Fruit fly (Drosophila melanogaster) whole organism, embryonic: ENCODE data around the gene euc.

Source experiments
- ATbp ChIP-seq: fragments of 200-800 bp; sonication (Bioruptor generic); optimal IDR thresholded peaks from 2 replicates; lab custom pipeline; 2017; ENCODE audit warnings: missing biosample characterization, mild to moderate bottlenecking, missing genetic modification characterization, missing genetic modification reagents
- Ada2b ChIP-seq: fragments of 200-800 bp; sonication (Bioruptor generic); IDR thresholded peaks from 2 replicates; pipeline ENCODE4 v1.3.6; 2022; ENCODE audit warnings: missing biosample characterization, missing genetic modification characterization
- Bteb2 ChIP-seq: fragments of 200-800 bp; sonication (Bioruptor generic); optimal IDR thresholded peaks from 2 replicates; lab custom pipeline; 2016; ENCODE audit warnings: missing biosample characterization, missing genetic modification characterization
- CG10959 ChIP-seq: fragments of 200-800 bp; sonication (Bioruptor generic); IDR thresholded peaks from 2 replicates; pipeline ENCODE4 v1.3.6; 2022; ENCODE audit warnings: missing biosample characterization, missing genetic modification characterization
- CG11456 ChIP-seq: fragments of 200-800 bp; sonication (Bioruptor generic); IDR thresholded peaks from 3 replicates; pipeline ENCODE4 v1.3.6; 2022; ENCODE audit warnings: missing biosample characterization, missing genetic modification characterization
- CG1233 ChIP-seq: fragments of 200-800 bp; sonication (Bioruptor generic); optimal IDR thresholded peaks from 4 replicates; lab custom pipeline; 2018; ENCODE audit warnings: missing biosample characterization, mild to moderate bottlenecking, missing genetic modification characterization
- CG12942 ChIP-seq: fragments of 200-800 bp; sonication (Bioruptor generic); optimal IDR thresholded peaks from 3 replicates; lab custom pipeline; 2016; ENCODE audit warnings: missing biosample characterization, missing genetic modification characterization
- CG13424 ChIP-seq: fragments of 200-800 bp; sonication (Bioruptor generic); optimal IDR thresholded peaks from 2 replicates; lab custom pipeline; 2019; ENCODE audit warnings: missing biosample characterization, mild to moderate bottlenecking, missing genetic modification characterization, moderate library complexity
- CG1603 ChIP-seq: fragments of 200-800 bp; sonication (Bioruptor generic); optimal IDR thresholded peaks from 2 replicates; lab custom pipeline; 2019; ENCODE audit warnings: missing biosample characterization, mild to moderate bottlenecking, missing genetic modification characterization, moderate library complexity
- CG17328 ChIP-seq: fragments of 200-800 bp; sonication (Bioruptor generic); IDR thresholded peaks from 2 replicates; pipeline ENCODE4 v1.3.6; 2022; ENCODE audit warnings: missing biosample characterization, missing genetic modification characterization
- CG17359 ChIP-seq: fragments of 200-800 bp; sonication (Bioruptor generic); optimal IDR thresholded peaks from 3 replicates; lab custom pipeline; 2018; ENCODE audit warnings: missing biosample characterization, mild to moderate bottlenecking, missing genetic modification characterization, moderate library complexity
- CG17612 ChIP-seq: fragments of 200-800 bp; sonication (Bioruptor generic); IDR thresholded peaks from 2 replicates; pipeline ENCODE4 v1.3.6; 2022; ENCODE audit warnings: missing biosample characterization, missing genetic modification characterization
- CG2116 ChIP-seq: fragments of 200-800 bp; sonication (Bioruptor generic); optimal IDR thresholded peaks from 3 replicates; lab custom pipeline; 2018; ENCODE audit warnings: missing biosample characterization, mild to moderate bottlenecking, missing genetic modification characterization
- CG2712 ChIP-seq: fragments of 200-800 bp; optimal IDR thresholded peaks from 3 replicates; lab custom pipeline; 2019; ENCODE audit warnings: missing biosample characterization, mild to moderate bottlenecking, missing genetic modification characterization, moderate library complexity
- CG2875 ChIP-seq: fragments of 200-800 bp; sonication (Bioruptor generic); optimal IDR thresholded peaks from 2 replicates; lab custom pipeline; 2017; ENCODE audit warnings: missing biosample characterization, mild to moderate bottlenecking, missing genetic modification characterization, missing genetic modification reagents
- CG30020 ChIP-seq: fragments of 200-800 bp; optimal IDR thresholded peaks from 2 replicates; lab custom pipeline; 2019; ENCODE audit warnings: missing biosample characterization, mild to moderate bottlenecking, missing genetic modification characterization, moderate library complexity
- CG31365 ChIP-seq: fragments of 200-800 bp; sonication (Bioruptor generic); optimal IDR thresholded peaks from 2 replicates; lab custom pipeline; 2018; ENCODE audit warnings: missing biosample characterization, mild to moderate bottlenecking, missing genetic modification characterization
- CG32772 ChIP-seq: fragments of 200-800 bp; sonication (Bioruptor generic); IDR thresholded peaks from 2 replicates; pipeline ENCODE4 v1.3.6; 2022; ENCODE audit warnings: missing biosample characterization, missing genetic modification characterization
- CG34422 ChIP-seq: fragments of 200-800 bp; sonication (Bioruptor generic); IDR thresholded peaks from 3 replicates; pipeline ENCODE4 v1.3.6; 2022; ENCODE audit warnings: missing biosample characterization, missing genetic modification characterization
- CG4360 ChIP-seq: fragments of 200-800 bp; sonication (Bioruptor generic); IDR thresholded peaks from 2 replicates; pipeline ENCODE4 v1.3.6; 2022; ENCODE audit warnings: missing biosample characterization, missing genetic modification characterization
- CG4404 ChIP-seq: fragments of 200-800 bp; sonication (Bioruptor generic); IDR thresholded peaks from 2 replicates; pipeline ENCODE4 v1.3.6; 2022; ENCODE audit warnings: missing biosample characterization, missing genetic modification characterization
- CG6854 ChIP-seq: fragments of 200-800 bp; sonication (Bioruptor generic); optimal IDR thresholded peaks from 3 replicates; lab custom pipeline; 2017; ENCODE audit warnings: missing biosample characterization, mild to moderate bottlenecking, missing genetic modification characterization
- CG8089 ChIP-seq: fragments of 200-800 bp; sonication (Bioruptor generic); optimal IDR thresholded peaks from 3 replicates; lab custom pipeline; 2016; ENCODE audit warnings: missing biosample characterization, missing genetic modification characterization
- CG8359 ChIP-seq: fragments of 200-800 bp; sonication (Bioruptor generic); optimal IDR thresholded peaks from 2 replicates; lab custom pipeline; 2017; ENCODE audit warnings: missing biosample characterization, mild to moderate bottlenecking, missing genetic modification characterization, borderline replicate concordance
- CG9817 ChIP-seq: fragments of 200-800 bp; sonication (Bioruptor generic); optimal IDR thresholded peaks from 2 replicates; lab custom pipeline; 2018; ENCODE audit warnings: missing biosample characterization, mild to moderate bottlenecking, missing genetic modification characterization, moderate library complexity
- Dek ChIP-seq: fragments of 200-800 bp; sonication (Bioruptor generic); optimal IDR thresholded peaks from 3 replicates; lab custom pipeline; 2019; ENCODE audit warnings: missing biosample characterization, mild to moderate bottlenecking, missing genetic modification characterization, moderate library complexity
- Dip2 ChIP-seq: fragments of 200-800 bp; sonication (Bioruptor generic); IDR thresholded peaks from 2 replicates; pipeline ENCODE4 v1.3.6; 2022; ENCODE audit warnings: missing biosample characterization, missing genetic modification characterization
- Gsc ChIP-seq: fragments of 200-800 bp; sonication (Bioruptor generic); IDR thresholded peaks from 2 replicates; pipeline ENCODE4 v1.3.6; 2022; ENCODE audit warnings: missing biosample characterization, missing genetic modification characterization
- Hsf ChIP-seq: fragments of 200-800 bp; sonication (Bioruptor generic); optimal IDR thresholded peaks from 3 replicates; lab custom pipeline; 2016; ENCODE audit warnings: missing biosample characterization, missing genetic modification characterization
- Lhr ChIP-seq: fragments of 200-800 bp; sonication (Bioruptor generic); optimal IDR thresholded peaks from 3 replicates; lab custom pipeline; 2017; ENCODE audit warnings: mild to moderate bottlenecking, missing biosample characterization, missing genetic modification reagents, missing genetic modification characterization
- Mad ChIP-seq: fragments of 200-800 bp; sonication (Bioruptor generic); optimal IDR thresholded peaks from 2 replicates; lab custom pipeline; 2016; ENCODE audit warnings: missing biosample characterization, missing genetic modification characterization
- NC2α ChIP-seq: fragments of 200-800 bp; sonication (Bioruptor generic); optimal IDR thresholded peaks from 2 replicates; lab custom pipeline; 2016; ENCODE audit warnings: missing biosample characterization, missing genetic modification characterization
- NK7.1 ChIP-seq: fragments of 200-800 bp; sonication (Bioruptor generic); optimal IDR thresholded peaks from 3 replicates; lab custom pipeline; 2016; ENCODE audit warnings: missing biosample characterization, missing genetic modification characterization
- Neu2 ChIP-seq: fragments of 200-800 bp; sonication (Bioruptor generic); optimal IDR thresholded peaks from 3 replicates; lab custom pipeline; 2016; ENCODE audit warnings: missing biosample characterization, missing genetic modification characterization, borderline replicate concordance
- Pdp1 ChIP-seq, 2 experiments: fragments of 200-800 bp; sonication (Bioruptor generic); optimal IDR thresholded peaks; 3 replicates each; lab custom pipeline; 2016; ENCODE audit warnings: missing biosample characterization in 2 of 2, missing genetic modification characterization in 2 of 2, mild to moderate bottlenecking in 1 of 2, moderate library complexity in 1 of 2
- Rx ChIP-seq: fragments of 200-800 bp; sonication (Bioruptor generic); IDR thresholded peaks from 2 replicates; pipeline ENCODE4 v1.3.6; 2022; ENCODE audit warnings: missing biosample characterization, missing genetic modification characterization
- Taf1 ChIP-seq: fragments of 200-800 bp; sonication (Bioruptor generic); IDR thresholded peaks from 2 replicates; pipeline ENCODE4 v1.3.6; 2022; ENCODE audit warnings: missing biosample characterization, missing genetic modification characterization
- abd-A ChIP-seq: fragments of 200-800 bp; sonication (Bioruptor generic); optimal IDR thresholded peaks from 3 replicates; lab custom pipeline; 2019; ENCODE audit warnings: missing biosample characterization, mild to moderate bottlenecking, missing genetic modification characterization, moderate library complexity
- chn ChIP-seq: fragments of 200-800 bp; sonication (Bioruptor generic); optimal IDR thresholded peaks from 2 replicates; lab custom pipeline; 2016; ENCODE audit warnings: missing biosample characterization, missing genetic modification characterization
- disco-r ChIP-seq: fragments of 200-800 bp; sonication (Bioruptor generic); optimal IDR thresholded peaks from 2 replicates; lab custom pipeline; 2016; ENCODE audit warnings: missing biosample characterization, missing genetic modification characterization
- pita ChIP-seq: fragments of 200-800 bp; sonication (Bioruptor generic); optimal IDR thresholded peaks from 2 replicates; lab custom pipeline; 2017; ENCODE audit warnings: missing biosample characterization, mild to moderate bottlenecking, missing genetic modification characterization
- prd ChIP-seq, 3 experiments: fragments of >200 bp in 2 of 3; fragments of 200-800 bp in 1 of 3; sonication (Bioruptor generic) in 1 of 3; optimal IDR thresholded peaks in 2 of 3; IDR thresholded peaks in 1 of 3; 2 replicates in 2 of 3; 3 replicates in 1 of 3; pipeline versions ENCODE4 v1.3.6 to Lab custom; 2017 to 2022; ENCODE audit warnings: missing biosample characterization in 1 of 3, missing genetic modification characterization in 1 of 3
- stc ChIP-seq: fragments of 200-800 bp; sonication (Bioruptor generic); IDR thresholded peaks from 2 replicates; pipeline ENCODE4 v1.3.6; 2022; ENCODE audit warnings: missing biosample characterization, missing genetic modification characterization
- tll ChIP-seq, 2 experiments: fragments of 200-800 bp in 1 of 2; fragments of >200 bp in 1 of 2; sonication (Bioruptor generic) in 1 of 2; optimal IDR thresholded peaks; 2 replicates each; lab custom pipeline; 2017 to 2019; ENCODE audit warnings: missing biosample characterization in 2 of 2, missing genetic modification characterization in 2 of 2, mild to moderate bottlenecking in 1 of 2, moderate library complexity in 1 of 2
- trem ChIP-seq: fragments of 200-800 bp; optimal IDR thresholded peaks from 3 replicates; lab custom pipeline; 2019; ENCODE audit warnings: missing biosample characterization, mild to moderate bottlenecking, missing genetic modification characterization, moderate library complexity
- tx ChIP-seq: fragments of 200-800 bp; sonication (Bioruptor generic); optimal IDR thresholded peaks from 2 replicates; lab custom pipeline; 2016; ENCODE audit warnings: missing biosample characterization, missing genetic modification characterization
- vfl ChIP-seq: fragments of 200-800 bp; sonication (Bioruptor generic); optimal IDR thresholded peaks from 2 replicates; lab custom pipeline; 2016; ENCODE audit warnings: missing biosample characterization, missing genetic modification characterization
- vnd ChIP-seq: fragments of 200-800 bp; sonication (Bioruptor generic); IDR thresholded peaks from 3 replicates; pipeline ENCODE4 v1.3.6; 2022; ENCODE audit warnings: missing biosample characterization, missing genetic modification characterization; ENCODE audit not compliant: partially characterized antibody

euc gene

DNA sequence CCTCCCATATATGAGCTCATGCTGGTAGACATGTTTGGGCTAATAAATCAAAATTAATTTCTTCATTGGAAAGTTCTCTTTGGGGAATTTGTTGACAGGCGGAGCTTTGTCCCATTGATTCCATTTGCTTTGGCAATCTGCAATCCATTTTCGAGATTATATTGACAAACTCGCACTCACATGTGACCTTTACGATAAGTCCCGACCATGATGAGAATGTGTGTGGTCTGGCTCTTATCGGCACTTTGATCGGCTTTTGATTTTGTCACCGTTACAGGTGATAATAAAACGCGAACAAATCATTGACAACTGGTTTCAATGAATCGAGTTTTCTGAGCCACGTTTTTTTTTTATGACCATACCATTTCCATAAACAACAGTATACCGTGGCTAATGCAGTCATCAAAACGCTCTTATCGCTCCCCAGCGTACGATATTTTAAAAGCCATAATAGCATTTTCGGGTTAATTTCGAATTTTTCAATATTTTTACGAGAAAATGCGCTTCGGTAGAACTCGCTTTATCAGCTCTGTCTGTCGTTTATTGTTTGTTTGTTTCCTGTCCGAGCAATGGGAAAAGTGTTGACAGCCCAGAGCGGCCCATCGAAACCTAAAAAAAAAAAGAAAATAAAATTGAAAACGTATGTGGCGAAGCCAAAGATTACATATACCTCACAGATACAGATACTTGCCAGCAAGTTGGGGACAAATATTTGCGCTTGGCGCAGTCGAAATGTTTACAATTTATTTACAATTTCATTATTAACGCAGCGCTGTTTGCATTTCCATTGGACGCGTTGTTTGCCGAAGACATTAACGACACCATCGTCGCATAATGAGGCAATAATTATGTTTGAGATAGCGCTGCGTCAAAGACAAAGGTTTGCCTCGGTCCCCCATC lies 19.0 kb upstream of the euc start (continued):
- TF ChIP-seq Mad (GFP tag; lab: Kevin White, UChicago), result peak; percentile 51
- TF ChIP-seq vfl, result no peak
- no peak for TF ChIP-seq CG6854
- no peak for TF ChIP-seq Dip2
- TF ChIP-seq CG8089 (GFP tag; lab: Kevin White, UChicago), result peak; percentile 85
- peak; percentile 48 for TF ChIP-seq CG12942 (GFP tag; lab: Kevin White, UChicago)
- no peak for TF ChIP-seq CG34422 (GFP tag; lab: Robert Waterston, UW)
- peak; percentile 84 for TF ChIP-seq CG1603
- TF ChIP-seq disco-r (GFP tag; lab: Kevin White, UChicago), result no peak
- TF ChIP-seq NK7.1 (GFP tag; lab: Kevin White, UChicago), result no peak
- no peak for TF ChIP-seq Taf1 (GFP tag; lab: Robert Waterston, UW)
- peak; percentile 5 for TF ChIP-seq CG8359 (GFP tag; lab: Kevin White, UChicago)
- TF ChIP-seq CG17328 (GFP tag; lab: Robert Waterston, UW), result peak; percentile 85
- no peak for TF ChIP-seq Ada2b
- TF ChIP-seq NC2α (GFP tag; lab: Kevin White, UChicago), result peak; percentile 85
- TF ChIP-seq Bteb2, result peak; percentile 26
- peak; percentile 76 for TF ChIP-seq CG2116 (GFP tag; lab: Kevin White, UChicago)
- TF ChIP-seq CG13424 (tag; lab: Kevin White, UChicago), result peak; percentile 77
- TF ChIP-seq vnd (GFP tag; lab: Robert Waterston, UW), result no peak
- peak; percentile 95 for TF ChIP-seq CG2875 (GFP tag; lab: Kevin White, UChicago)
- TF ChIP-seq CG9817 (tag; lab: Kevin White, UChicago), result peak; percentile 1
- TF ChIP-seq pita, result no peak
- TF ChIP-seq tll (GFP tag; optimal IDR thresholded peaks at IDR 0.05; lab: Kevin White, UChicago), result peak in 1 of 2 experiments; percentile 43
- peak; percentile 19 for TF ChIP-seq CG30020
- TF ChIP-seq chn (GFP tag; lab: Kevin White, UChicago), result peak; percentile 48
- TF ChIP-seq prd (optimal IDR thresholded peaks at IDR 0.05; lab: Kevin White, UChicago), result no peak
- no peak for TF ChIP-seq prd (GFP tag; IDR thresholded peaks at IDR 0.05; lab: Robert Waterston, UW)
- no peak for TF ChIP-seq Gsc
- no peak for TF ChIP-seq CG10959 (GFP tag; lab: Robert Waterston, UW)
- peak; percentile 94 for TF ChIP-seq Lhr
- peak; percentile 44; the same call in 1 of the 2 replicates for TF ChIP-seq CG4360 (GFP tag; lab: Robert Waterston, UW)
- peak in 1 of 2 experiments; percentile 38 for TF ChIP-seq Pdp1 (GFP tag; optimal IDR thresholded peaks at IDR 0.05; lab: Kevin White, UChicago)
- peak; percentile 98 for TF ChIP-seq ATbp (GFP tag; lab: Kevin White, UChicago)
- no peak for TF ChIP-seq CG11456 (GFP tag; lab: Robert Waterston, UW)
- peak; percentile 52 for TF ChIP-seq trem (tag; lab: Kevin White, UChicago)
- TF ChIP-seq Neu2 (GFP tag; lab: Kevin White, UChicago), result no peak
- TF ChIP-seq CG1233 (GFP tag; lab: Kevin White, UChicago), result peak; percentile 73
- TF ChIP-seq CG31365 (tag; lab: Kevin White, UChicago), result peak; percentile 58
- TF ChIP-seq abd-A (tag; lab: Kevin White, UChicago), result peak; percentile 85
- no peak for TF ChIP-seq CG4404 (GFP tag; lab: Robert Waterston, UW)
- peak; percentile 65 for TF ChIP-seq CG17359 (tag; lab: Kevin White, UChicago)
- 0 out of 2 replicates have a peak, but pooled peaks have one; percentile 35 for TF ChIP-seq CG17612 (GFP tag; lab: Robert Waterston, UW)
- peak; percentile 8 for TF ChIP-seq tx
- TF ChIP-seq Rx (GFP tag; lab: Robert Waterston, UW), result 0 out of 2 replicates have a peak, but pooled peaks have one; percentile 27
- peak; percentile 53 for TF ChIP-seq Hsf (GFP tag; lab: Kevin White, UChicago)
- peak; percentile 6 for TF ChIP-seq Dek
- no peak for TF ChIP-seq CG32772 (GFP tag; lab: Robert Waterston, UW)
- TF ChIP-seq CG2712 (tag; lab: Kevin White, UChicago), result peak; percentile 39
- peak; percentile 79; the same call in 1 of the 2 replicates for TF ChIP-seq stc (GFP tag; lab: Robert Waterston, UW)
